Worm (Caenorhabditis elegans): ENCODE data around the gene fip-2.

DNA sequence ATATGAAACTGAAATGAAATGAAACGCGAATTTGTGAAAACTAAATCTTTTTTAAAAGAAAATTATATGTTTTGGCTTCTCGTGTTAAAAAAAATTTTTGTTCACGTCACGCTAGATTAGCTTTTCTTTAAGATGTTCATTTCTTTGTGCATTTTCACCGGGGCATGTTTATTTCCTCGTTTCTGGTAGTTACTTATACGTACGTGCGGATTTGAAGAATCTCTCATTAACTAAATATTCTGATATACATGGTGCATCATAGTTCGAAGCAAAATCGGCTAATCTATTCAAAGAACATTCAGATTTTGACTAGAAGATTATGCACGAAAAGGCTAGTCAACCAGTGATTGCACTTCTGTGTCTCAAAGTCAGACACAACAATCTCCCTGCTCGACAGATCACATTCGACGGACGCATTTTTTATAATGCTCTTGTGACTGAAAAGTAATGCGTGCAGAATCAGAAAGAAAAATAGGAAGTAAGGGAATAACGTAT, 20.2 kb upstream of the fip-2 start, which contains the start of gene C25E10.17:
- no peak for TF ChIP-seq nhr-11 (tag; optimal IDR thresholded peaks at IDR 0.05)
- TF ChIP-seq ama-1 (optimal IDR thresholded peaks at IDR 0.05), result no peak
- TF ChIP-seq mdl-1 (tag; optimal IDR thresholded peaks at IDR 0.05), result no peak
- no peak for TF ChIP-seq fos-1 (tag; optimal IDR thresholded peaks at IDR 0.05)
- no peak for TF ChIP-seq lin-13 (GFP tag; optimal IDR thresholded peaks at IDR 0.05)
- no peak for TF ChIP-seq elt-3 (tag; optimal IDR thresholded peaks at IDR 0.05)
- TF ChIP-seq ceh-82 (tag; optimal IDR thresholded peaks at IDR 0.05), result no peak
- TF ChIP-seq aly-2 (tag; optimal IDR thresholded peaks at IDR 0.05), result no peak
- TF ChIP-seq egl-27 (tag; optimal IDR thresholded peaks at IDR 0.05), result no peak
- no peak for TF ChIP-seq ZK546.5 (tag; optimal IDR thresholded peaks at IDR 0.05)
- TF ChIP-seq lsy-2 (tag; optimal IDR thresholded peaks at IDR 0.05), result no peak
- TF ChIP-seq gmeb-1 (tag; optimal IDR thresholded peaks at IDR 0.05), result no peak
- no peak for TF ChIP-seq unc-62 (GFP tag; optimal IDR thresholded peaks at IDR 0.05)
- TF ChIP-seq alr-1 (tag; optimal IDR thresholded peaks at IDR 0.05), result no peak

Measured in whole organism, L2 larva.